Fruit fly (Drosophila melanogaster) whole organism, embryonic: ENCODE data around the gene CG14439.
A peak's percentile ranks its signal among the peaks of the same experiment; 100 is the strongest.

Experiments
- Asciz ChIP-seq: fragments of 200-800 bp; sonication (Bioruptor generic); optimal IDR thresholded peaks from 2 replicates; lab custom pipeline; 2017; ENCODE audit warnings: missing biosample characterization, mild to moderate bottlenecking, missing genetic modification characterization, missing genetic modification reagents
- B-H2 ChIP-seq: fragments of 200-800 bp; sonication (Bioruptor generic); optimal IDR thresholded peaks from 2 replicates; lab custom pipeline; 2018; ENCODE audit warnings: missing biosample characterization, mild to moderate bottlenecking, missing genetic modification characterization
- CG10654 ChIP-seq: fragments of 200-800 bp; sonication (Bioruptor generic); optimal IDR thresholded peaks from 2 replicates; lab custom pipeline; 2016; ENCODE audit warnings: missing biosample characterization, missing genetic modification characterization
- CG11398 ChIP-seq: fragments of 200-800 bp; sonication (Bioruptor generic); optimal IDR thresholded peaks from 2 replicates; lab custom pipeline; 2016; ENCODE audit warnings: missing biosample characterization, missing genetic modification characterization
- CG13296 ChIP-seq: fragments of 200-800 bp; sonication (Bioruptor generic); optimal IDR thresholded peaks from 3 replicates; lab custom pipeline; 2018; ENCODE audit warnings: missing biosample characterization, mild to moderate bottlenecking, missing genetic modification characterization
- CG13424 ChIP-seq: fragments of 200-800 bp; sonication (Bioruptor generic); optimal IDR thresholded peaks from 2 replicates; lab custom pipeline; 2019; ENCODE audit warnings: missing biosample characterization, mild to moderate bottlenecking, missing genetic modification characterization, moderate library complexity
- CG14441 ChIP-seq: fragments of 200-800 bp; sonication (Bioruptor generic); IDR thresholded peaks from 2 replicates; pipeline ENCODE4 v1.3.6; 2022; ENCODE audit warnings: missing biosample characterization, missing genetic modification characterization
- CG14710 ChIP-seq: fragments of 200-800 bp; sonication (Bioruptor generic); optimal IDR thresholded peaks from 3 replicates; lab custom pipeline; 2019; ENCODE audit warnings: missing biosample characterization, mild to moderate bottlenecking, missing genetic modification characterization, moderate library complexity
- CG15479 ChIP-seq: fragments of 200-800 bp; sonication (Bioruptor generic); optimal IDR thresholded peaks from 3 replicates; lab custom pipeline; 2019; ENCODE audit warnings: missing biosample characterization, mild to moderate bottlenecking, missing genetic modification characterization, moderate library complexity
- CG17186 ChIP-seq: fragments of 200-800 bp; sonication (Bioruptor generic); optimal IDR thresholded peaks from 3 replicates; lab custom pipeline; 2017; ENCODE audit warnings: missing biosample characterization, missing genetic modification reagents, missing genetic modification characterization
- CG17359 ChIP-seq: fragments of 200-800 bp; sonication (Bioruptor generic); optimal IDR thresholded peaks from 3 replicates; lab custom pipeline; 2018; ENCODE audit warnings: missing biosample characterization, mild to moderate bottlenecking, missing genetic modification characterization, moderate library complexity
- CG18011 ChIP-seq: fragments of 200-800 bp; sonication (Bioruptor generic); optimal IDR thresholded peaks from 2 replicates; lab custom pipeline; 2017; ENCODE audit warnings: missing biosample characterization, missing genetic modification characterization, mild to moderate bottlenecking, moderate library complexity, missing genotype
- CG18476 ChIP-seq: fragments of 200-800 bp; sonication (Bioruptor generic); optimal IDR thresholded peaks from 2 replicates; lab custom pipeline; 2016; ENCODE audit warnings: missing biosample characterization, mild to moderate bottlenecking, missing genetic modification characterization
- CG18764 ChIP-seq: fragments of 200-800 bp; sonication (Bioruptor generic); optimal IDR thresholded peaks from 3 replicates; lab custom pipeline; 2016; ENCODE audit warnings: missing biosample characterization, missing genetic modification characterization
- CG2129 ChIP-seq: fragments of 200-800 bp; sonication (Bioruptor generic); IDR thresholded peaks from 2 replicates; pipeline ENCODE4 v1.3.6; 2022; ENCODE audit warnings: missing biosample characterization, missing genetic modification characterization; ENCODE audit not compliant: partially characterized antibody
- CG30403 ChIP-seq: fragments of 200-800 bp; sonication (Bioruptor generic); optimal IDR thresholded peaks from 3 replicates; lab custom pipeline; 2016; ENCODE audit warnings: missing biosample characterization, missing genetic modification characterization
- CG3847 ChIP-seq: fragments of 200-800 bp; sonication (Bioruptor generic); IDR thresholded peaks from 2 replicates; pipeline ENCODE4 v1.3.6; 2022; ENCODE audit warnings: missing biosample characterization, missing genetic modification characterization
- CG5245 ChIP-seq: fragments of 200-800 bp; sonication (Bioruptor generic); optimal IDR thresholded peaks from 3 replicates; lab custom pipeline; 2016; ENCODE audit warnings: missing biosample characterization, missing genetic modification characterization
- CG6683 ChIP-seq: fragments of 200-800 bp; sonication (Bioruptor generic); optimal IDR thresholded peaks from 2 replicates; lab custom pipeline; 2017; ENCODE audit warnings: missing biosample characterization, mild to moderate bottlenecking, missing genetic modification characterization, missing genetic modification reagents
- CG6791 ChIP-seq: fragments of 200-800 bp; sonication (Bioruptor generic); IDR thresholded peaks from 3 replicates; pipeline ENCODE4 v1.3.6; 2022; ENCODE audit warnings: missing biosample characterization, missing genetic modification characterization; ENCODE audit not compliant: partially characterized antibody
- CG7271 ChIP-seq: fragments of 200-800 bp; sonication (Bioruptor generic); optimal IDR thresholded peaks from 2 replicates; lab custom pipeline; 2018; ENCODE audit warnings: missing biosample characterization, mild to moderate bottlenecking, missing genetic modification characterization, moderate library complexity
- CG9215 ChIP-seq: fragments of 200-800 bp; sonication (Bioruptor generic); IDR thresholded peaks from 2 replicates; pipeline ENCODE4 v1.3.6; 2022; ENCODE audit warnings: missing biosample characterization, missing genetic modification characterization
- CHES-1-like ChIP-seq: fragments of 200-800 bp; sonication (Bioruptor generic); optimal IDR thresholded peaks from 2 replicates; lab custom pipeline; 2016; ENCODE audit warnings: missing biosample characterization, missing genetic modification characterization
- Camta ChIP-seq: fragments of 200-800 bp; sonication (Bioruptor generic); optimal IDR thresholded peaks from 2 replicates; lab custom pipeline; 2016; ENCODE audit warnings: missing biosample characterization, missing genetic modification characterization
- CrebB ChIP-seq: fragments of 200-800 bp; sonication (Bioruptor generic); optimal IDR thresholded peaks from 3 replicates; lab custom pipeline; 2018; ENCODE audit warnings: missing biosample characterization, mild to moderate bottlenecking, missing genetic modification characterization
- D19B ChIP-seq: fragments of 200-800 bp; sonication (Bioruptor generic); optimal IDR thresholded peaks from 2 replicates; lab custom pipeline; 2017; ENCODE audit warnings: missing biosample characterization, mild to moderate bottlenecking, missing genetic modification characterization
- Hmr ChIP-seq: fragments of 200-800 bp; sonication (Bioruptor generic); optimal IDR thresholded peaks from 3 replicates; lab custom pipeline; 2017; ENCODE audit warnings: mild to moderate bottlenecking, missing biosample characterization, missing genetic modification reagents, missing genetic modification characterization
- Mrtf ChIP-seq: fragments of 200-800 bp; sonication (Bioruptor generic); IDR thresholded peaks from 3 replicates; pipeline ENCODE4 v1.3.6; 2022; ENCODE audit warnings: missing biosample characterization, missing genetic modification characterization
- NC2β ChIP-seq: fragments of 200-800 bp; sonication (Bioruptor generic); optimal IDR thresholded peaks from 2 replicates; lab custom pipeline; 2016; ENCODE audit warnings: missing biosample characterization, missing genetic modification characterization
- Sry-β ChIP-seq: fragments of 200-800 bp; sonication (Bioruptor generic); optimal IDR thresholded peaks from 2 replicates; lab custom pipeline; 2018; ENCODE audit warnings: missing biosample characterization, mild to moderate bottlenecking, missing genetic modification characterization, moderate library complexity
- Xbp1 ChIP-seq: fragments of 200-800 bp; sonication (Bioruptor generic); optimal IDR thresholded peaks from 3 replicates; lab custom pipeline; 2016; ENCODE audit warnings: missing biosample characterization, mild to moderate bottlenecking, missing genetic modification characterization
- Xrp1 ChIP-seq: fragments of 200-800 bp; sonication (Bioruptor generic); IDR thresholded peaks from 2 replicates; pipeline ENCODE4 v1.3.6; 2022; ENCODE audit warnings: missing biosample characterization, missing genetic modification characterization
- az2 ChIP-seq: fragments of 200-800 bp; sonication (Bioruptor generic); optimal IDR thresholded peaks from 3 replicates; lab custom pipeline; 2016; ENCODE audit warnings: missing biosample characterization, missing genetic modification characterization
- dmrt99B ChIP-seq: fragments of 200-800 bp; sonication (Bioruptor generic); optimal IDR thresholded peaks from 2 replicates; lab custom pipeline; 2018; ENCODE audit warnings: missing biosample characterization, mild to moderate bottlenecking, missing genetic modification characterization, moderate library complexity
- exex ChIP-seq: fragments of 200-800 bp; sonication (Bioruptor generic); optimal IDR thresholded peaks from 4 replicates; lab custom pipeline; 2018; ENCODE audit warnings: missing biosample characterization, mild to moderate bottlenecking, missing genetic modification characterization, moderate library complexity
- hb ChIP-seq: fragments of 200-800 bp; sonication (Bioruptor generic); IDR thresholded peaks from 3 replicates; pipeline ENCODE4 v1.3.6; 2022; ENCODE audit warnings: missing biosample characterization, missing genetic modification characterization; ENCODE audit not compliant: partially characterized antibody
- hkb ChIP-seq, 2 experiments: fragments of 200-800 bp in 1 of 2; fragments of >200 bp in 1 of 2; sonication (Bioruptor generic) in 1 of 2; IDR thresholded peaks in 1 of 2; optimal IDR thresholded peaks in 1 of 2; 2 replicates each; pipeline versions ENCODE4 v1.3.6 to Lab custom; 2017 to 2022; ENCODE audit warnings: missing biosample characterization in 1 of 2, missing genetic modification characterization in 1 of 2
- lbe ChIP-seq: fragments of 200-800 bp; sonication (Bioruptor generic); optimal IDR thresholded peaks from 2 replicates; lab custom pipeline; 2016; ENCODE audit warnings: missing biosample characterization, mild to moderate bottlenecking, missing genetic modification characterization
- org-1 ChIP-seq: fragments of 200-800 bp; sonication (Bioruptor generic); optimal IDR thresholded peaks from 2 replicates; lab custom pipeline; 2017; ENCODE audit warnings: missing biosample characterization, missing genetic modification characterization
- pb ChIP-seq: fragments of 200-800 bp; sonication (Bioruptor generic); optimal IDR thresholded peaks from 3 replicates; lab custom pipeline; 2016; ENCODE audit warnings: missing biosample characterization, missing genetic modification characterization
- pzg ChIP-seq: fragments of 200-800 bp; sonication (Bioruptor generic); optimal IDR thresholded peaks from 3 replicates; lab custom pipeline; 2018; ENCODE audit warnings: missing biosample characterization, mild to moderate bottlenecking, missing genetic modification characterization, moderate library complexity
- seq ChIP-seq: fragments of 200-800 bp; sonication (Bioruptor generic); IDR thresholded peaks from 2 replicates; pipeline ENCODE4 v1.3.6; 2022; ENCODE audit warnings: missing biosample characterization, missing genetic modification characterization
- sisA ChIP-seq: fragments of 200-800 bp; sonication (Bioruptor generic); IDR thresholded peaks from 2 replicates; pipeline ENCODE4 v1.3.6; 2022; ENCODE audit warnings: missing biosample characterization, missing genetic modification characterization
- so ChIP-seq: fragments of 200-800 bp; sonication (Bioruptor generic); IDR thresholded peaks from 3 replicates; pipeline ENCODE4 v1.3.6; 2022; ENCODE audit warnings: missing biosample characterization, missing genetic modification characterization
- tx ChIP-seq: fragments of 200-800 bp; sonication (Bioruptor generic); optimal IDR thresholded peaks from 2 replicates; lab custom pipeline; 2016; ENCODE audit warnings: missing biosample characterization, missing genetic modification characterization
- vnd ChIP-seq: fragments of 200-800 bp; sonication (Bioruptor generic); IDR thresholded peaks from 3 replicates; pipeline ENCODE4 v1.3.6; 2022; ENCODE audit warnings: missing biosample characterization, missing genetic modification characterization; ENCODE audit not compliant: partially characterized antibody
- vvl ChIP-seq: fragments of 200-800 bp; sonication (Bioruptor generic); IDR thresholded peaks from 2 replicates; pipeline ENCODE4 v1.3.6; 2022; ENCODE audit warnings: missing biosample characterization, missing genetic modification characterization
- z ChIP-seq: fragments of 200-800 bp; sonication (Bioruptor generic); IDR thresholded peaks from 3 replicates; pipeline ENCODE4 v1.3.6; 2022; ENCODE audit warnings: missing biosample characterization, missing genetic modification characterization
- zf30C ChIP-seq: fragments of 200-800 bp; sonication (Bioruptor generic); optimal IDR thresholded peaks from 3 replicates; lab custom pipeline; 2018; ENCODE audit warnings: missing biosample characterization, mild to moderate bottlenecking, missing genetic modification characterization

CG14439 gene

dm6 chrX:6741184-6741586, 6.2 kb upstream of the CG14439 start (continued):
- no peak for TF ChIP-seq pb (GFP tag; lab: Kevin White, UChicago)
- peak; percentile 27 for TF ChIP-seq CG10654
- TF ChIP-seq Hmr = peak; percentile 77
- peak; percentile 6 for TF ChIP-seq CG18476 (GFP tag; lab: Kevin White, UChicago)
- no peak for TF ChIP-seq CG15479 (GFP tag; lab: Kevin White, UChicago)
- peak; percentile 28 for TF ChIP-seq az2 (GFP tag; lab: Kevin White, UChicago)
- TF ChIP-seq CG13296 (GFP tag; lab: Kevin White, UChicago) = no peak
- TF ChIP-seq seq (GFP tag; lab: Robert Waterston, UW) = no peak
- TF ChIP-seq z (GFP tag; lab: Robert Waterston, UW) = no peak
- peak; percentile 98 for TF ChIP-seq zf30C
- peak; percentile 61 for TF ChIP-seq Xbp1 (GFP tag; lab: Kevin White, UChicago)
- TF ChIP-seq CrebB (tag; lab: Kevin White, UChicago) = peak; percentile 43
- TF ChIP-seq CG30403 (GFP tag; lab: Kevin White, UChicago) = peak; percentile 44
- no peak for TF ChIP-seq CHES-1-like (GFP tag; lab: Kevin White, UChicago)
- TF ChIP-seq D19B (GFP tag; lab: Kevin White, UChicago) = peak; percentile 8
- peak; percentile 76 for TF ChIP-seq hb (GFP tag; lab: Robert Waterston, UW)
- no peak for TF ChIP-seq CG11398 (GFP tag; lab: Kevin White, UChicago)
- TF ChIP-seq CG18764 (GFP tag; lab: Kevin White, UChicago) = peak; percentile 18
- TF ChIP-seq CG7271 = no peak
- TF ChIP-seq CG6791 (GFP tag; lab: Robert Waterston, UW) = peak; percentile 83
- peak; percentile 0 for TF ChIP-seq Asciz (GFP tag; lab: Kevin White, UChicago)
- TF ChIP-seq org-1 (GFP tag; lab: Kevin White, UChicago) = peak; percentile 12
- no peak for TF ChIP-seq CG6683 (GFP tag; lab: Kevin White, UChicago)
- TF ChIP-seq sisA (GFP tag; lab: Robert Waterston, UW) = peak; percentile 35; the same call in 1 of the 2 replicates
- TF ChIP-seq vnd (GFP tag; lab: Robert Waterston, UW) = peak; percentile 61
- TF ChIP-seq Sry-β = no peak
- TF ChIP-seq so (GFP tag; lab: Robert Waterston, UW) = peak; percentile 48; the same call in 1 of the 3 replicates
- TF ChIP-seq CG3847 (GFP tag; lab: Robert Waterston, UW) = peak; percentile 66
- TF ChIP-seq CG17359 (tag; lab: Kevin White, UChicago) = peak; percentile 29
- TF ChIP-seq B-H2 (GFP tag; lab: Kevin White, UChicago) = peak; percentile 46
- no peak for TF ChIP-seq CG5245 (GFP tag; lab: Kevin White, UChicago)
- TF ChIP-seq CG2129 (GFP tag; lab: Robert Waterston, UW) = 0 out of 2 replicates have a peak, but pooled peaks have one; percentile 14
- TF ChIP-seq Mrtf (GFP tag; lab: Robert Waterston, UW) = peak; percentile 12; the same call in 1 of the 3 replicates
- peak; percentile 86 for TF ChIP-seq vvl
- TF ChIP-seq Camta = peak; percentile 39
- TF ChIP-seq CG18011 (GFP tag; lab: Kevin White, UChicago) = peak; percentile 98
- no peak for TF ChIP-seq hkb (optimal IDR thresholded peaks at IDR 0.05; lab: Kevin White, UChicago)
- TF ChIP-seq hkb (GFP tag; IDR thresholded peaks at IDR 0.05; lab: Robert Waterston, UW) = peak; percentile 67
- peak; percentile 3 for TF ChIP-seq exex (tag; lab: Kevin White, UChicago)
- TF ChIP-seq CG14710 = peak; percentile 67
- no peak for TF ChIP-seq CG9215 (GFP tag; lab: Robert Waterston, UW)
- TF ChIP-seq lbe (GFP tag; lab: Kevin White, UChicago) = peak; percentile 16
- peak; percentile 41 for TF ChIP-seq NC2β (GFP tag; lab: Kevin White, UChicago)
- peak; percentile 17 for TF ChIP-seq dmrt99B (tag; lab: Kevin White, UChicago)
- peak; percentile 80 for TF ChIP-seq CG14441 (GFP tag; lab: Robert Waterston, UW)
- TF ChIP-seq Xrp1 (GFP tag; lab: Robert Waterston, UW) = peak; percentile 56
- TF ChIP-seq pzg (GFP tag; lab: Kevin White, UChicago) = peak; percentile 95
- TF ChIP-seq CG13424 (tag; lab: Kevin White, UChicago) = peak; percentile 22
- no peak for TF ChIP-seq tx
- TF ChIP-seq CG17186 (GFP tag; lab: Kevin White, UChicago) = peak; percentile 93
